Worm (Caenorhabditis elegans) whole organism, late embryonic: ENCODE data around the gene F46B3.1.

ENCODE experiments used
- ceh-9 ChIP-seq: sonication (generic microtip); optimal IDR thresholded peaks from 2 replicates; lab custom pipeline; 2016; ENCODE audit warnings: mild to moderate bottlenecking, missing genetic modification characterization, inconsistent platforms, missing compliant biosample characterization
- hlh-13 ChIP-seq: fragments of 200-800 bp; sonication (Bioruptor generic); optimal IDR thresholded peaks from 2 replicates; lab custom pipeline; 2018; ENCODE audit warnings: mild to moderate bottlenecking, missing genetic modification characterization, missing compliant biosample characterization
- hlh-30 ChIP-seq: sonication (generic microtip); optimal IDR thresholded peaks from 2 replicates; lab custom pipeline; 2017; ENCODE audit warnings: antibody characterized with exemption, missing genetic modification characterization, missing compliant biosample characterization; ENCODE audit not compliant: insufficient read depth
- hlh-8 ChIP-seq: sonication (generic microtip); optimal IDR thresholded peaks from 2 replicates; lab custom pipeline; 2016; ENCODE audit warnings: missing genotype, missing genetic modification characterization, missing compliant biosample characterization
- nhr-11 ChIP-seq: fragments of 150-350 bp; optimal IDR thresholded peaks from 2 replicates; lab custom pipeline; 2014; ENCODE audit warnings: missing biosample characterization, missing genetic modification characterization
- pag-3 ChIP-seq: sonication (generic microtip); optimal IDR thresholded peaks from 2 replicates; lab custom pipeline; 2016; ENCODE audit warnings: missing compliant biosample characterization, missing genetic modification characterization, borderline replicate concordance
- pha-4 ChIP-seq: fragments of 150-350 bp; optimal IDR thresholded peaks from 2 replicates; lab custom pipeline; 2018; ENCODE audit warnings: missing biosample characterization, missing genetic modification reagents, missing genetic modification characterization
- unc-55 ChIP-seq: sonication (generic microtip); optimal IDR thresholded peaks from 2 replicates; lab custom pipeline; 2017; ENCODE audit warnings: missing biosample characterization, missing genetic modification reagents, missing genetic modification characterization

- TF ChIP-seq nhr-11 (tag; lab: Kevin White, UChicago), result no peak
- TF ChIP-seq pha-4 (tag; lab: Kevin White, UChicago), result no peak
- TF ChIP-seq hlh-30 (tag; lab: Kevin White, UChicago), result no peak
- TF ChIP-seq ceh-9, result no peak
- no peak for TF ChIP-seq pag-3 (tag; lab: Kevin White, UChicago)
- TF ChIP-seq unc-55 (GFP tag; lab: Kevin White, UChicago), result no peak
- no peak for TF ChIP-seq hlh-8
- no peak for TF ChIP-seq hlh-13 (GFP tag; lab: Kevin White, UChicago)
Measured at ce11 chrV:20555120-20555519, 41.9 kb downstream of the F46B3.1 start, which contains the start of gene Y38H6C.21.
